Fruit fly (Drosophila melanogaster) whole organism, wandering third instar larva: ENCODE results near the gene CG12321.

Experiments
- CrebA ChIP-seq: fragments of 200-800 bp; sonication (Bioruptor generic); optimal IDR thresholded peaks from 2 replicates; lab custom pipeline; 2016; ENCODE audit warnings: missing biosample characterization, mild to moderate bottlenecking, missing genetic modification characterization, borderline replicate concordance
- Dif ChIP-seq: fragments of 200-275, 200-300 bp; sonication (Bioruptor generic); optimal IDR thresholded peaks from 2 replicates; lab custom pipeline; 2018; ENCODE audit warnings: missing biosample characterization, missing genetic modification characterization; ENCODE audit not compliant: partially characterized antibody
- GATAd ChIP-seq: sonication (Bioruptor generic); optimal IDR thresholded peaks from 2 replicates; lab custom pipeline; 2016; ENCODE audit warnings: missing biosample characterization, missing genetic modification characterization
- Hnf4 ChIP-seq: fragments of 200-800 bp; sonication (Bioruptor generic); optimal IDR thresholded peaks from 2 replicates; lab custom pipeline; 2016; ENCODE audit warnings: missing biosample characterization, mild to moderate bottlenecking, missing genetic modification characterization
- Mio ChIP-seq: sonication (Bioruptor generic); optimal IDR thresholded peaks from 2 replicates; lab custom pipeline; 2016; ENCODE audit warnings: missing biosample characterization, missing genetic modification characterization
- dl ChIP-seq, 2 experiments: fragments of 175-275, 200-275 bp in 1 of 2; fragments of 200-275 bp in 1 of 2; sonication (Bioruptor generic); optimal IDR thresholded peaks; lab custom pipeline; 2018; ENCODE audit warnings: mild to moderate bottlenecking in 2 of 2, missing biosample characterization in 2 of 2, missing genetic modification characterization in 2 of 2, moderate library complexity in 2 of 2; ENCODE audit not compliant: partially characterized antibody in 2 of 2, insufficient read depth in 1 of 2
- ey ChIP-seq: fragments of 200-800 bp; sonication (Bioruptor generic); optimal IDR thresholded peaks from 2 replicates; lab custom pipeline; 2016; ENCODE audit warnings: missing biosample characterization, missing genetic modification characterization
- foxo ChIP-seq, 2 experiments: fragments of 200-800 bp; sonication (Bioruptor generic); optimal IDR thresholded peaks; 2 replicates in 1 of 2; 3 replicates in 1 of 2; lab custom pipeline; 2016 to 2017; ENCODE audit warnings: missing biosample characterization in 2 of 2, missing genetic modification characterization in 2 of 2
- h ChIP-seq: fragments of 200-800 bp; sonication (Bioruptor generic); optimal IDR thresholded peaks from 3 replicates; lab custom pipeline; 2016; ENCODE audit warnings: missing biosample characterization, mild to moderate bottlenecking, missing genetic modification characterization
- lola ChIP-seq: fragments of >200 bp; optimal IDR thresholded peaks from 2 replicates; lab custom pipeline; 2017; ENCODE audit warnings: missing biosample characterization, missing genetic modification characterization
- psq ChIP-seq: fragments of 200-800 bp; sonication (Bioruptor generic); optimal IDR thresholded peaks from 3 replicates; lab custom pipeline; 2017; ENCODE audit warnings: missing biosample characterization, mild to moderate bottlenecking, missing genetic modification characterization, moderate library complexity

DNA sequence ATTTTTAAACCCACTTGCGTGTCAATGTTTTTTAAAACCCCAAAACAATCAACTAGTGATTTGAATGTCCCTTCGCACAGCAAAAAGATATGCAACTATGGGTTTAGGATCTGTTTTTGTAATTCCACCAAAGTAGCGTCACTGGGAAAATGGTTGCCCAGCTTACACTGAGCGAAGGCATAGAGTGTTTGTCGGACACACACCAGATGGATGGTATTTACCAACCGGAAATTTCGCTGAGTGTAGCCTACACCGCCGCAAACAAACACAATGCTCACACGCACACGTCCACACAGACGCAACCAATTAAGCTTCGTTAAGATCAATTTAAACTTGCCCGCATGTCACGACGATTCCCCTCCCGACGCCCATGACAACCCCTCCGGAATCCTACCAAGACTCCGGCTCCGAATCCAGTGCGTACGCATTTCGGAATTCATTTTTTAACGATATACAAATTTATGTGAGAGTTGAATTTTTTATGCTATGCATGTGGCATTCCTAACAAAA lies 40.3 kb upstream of the CG12321 start:
- TF ChIP-seq dl (GFP tag; optimal IDR thresholded peaks at IDR 0.05; lab: Kevin White, UChicago; ENCODE audit: insufficient read depth in 1 of 2, partially characterized antibody in 2 of 2) (no peak), lola (GFP tag; lab: Kevin White, UChicago) (no peak), Dif (GFP tag; lab: Kevin White, UChicago) (no peak), GATAd (GFP tag; lab: Kevin White, UChicago) (no peak), foxo (GFP tag; optimal IDR thresholded peaks at IDR 0.05; lab: Kevin White, UChicago) (peak in 1 of 2 experiments; percentile 9), Mio (GFP tag; lab: Kevin White, UChicago) (no peak), CrebA (GFP tag; lab: Kevin White, UChicago) (no peak), psq (GFP tag; lab: Kevin White, UChicago) (no peak), ey (GFP tag; lab: Kevin White, UChicago) (no peak), Hnf4 (GFP tag; lab: Kevin White, UChicago) (no peak), h (GFP tag; lab: Kevin White, UChicago) (no peak)
